Fruit fly (Drosophila melanogaster) whole organism, embryonic: Measurements from ENCODE around the gene CG13484.

Experiments
- Adf1 ChIP-seq: fragments of 200-800 bp; sonication (Bioruptor generic); IDR thresholded peaks from 2 replicates; pipeline ENCODE4 v1.3.6; 2022; ENCODE audit warnings: missing biosample characterization, missing genetic modification characterization
- CG10274 ChIP-seq: fragments of 200-800 bp; sonication (Bioruptor generic); optimal IDR thresholded peaks from 3 replicates; lab custom pipeline; 2017; ENCODE audit warnings: missing biosample characterization, mild to moderate bottlenecking, missing genetic modification characterization
- CG10654 ChIP-seq: fragments of 200-800 bp; sonication (Bioruptor generic); optimal IDR thresholded peaks from 2 replicates; lab custom pipeline; 2016; ENCODE audit warnings: missing biosample characterization, missing genetic modification characterization
- CG12104 ChIP-seq: fragments of 200-800 bp; sonication (Bioruptor generic); optimal IDR thresholded peaks from 3 replicates; lab custom pipeline; 2016; ENCODE audit warnings: missing biosample characterization, missing genetic modification characterization
- CG12659 ChIP-seq: fragments of 200-800 bp; sonication (Bioruptor generic); optimal IDR thresholded peaks from 3 replicates; lab custom pipeline; 2017; ENCODE audit warnings: mild to moderate bottlenecking, missing biosample characterization, missing genetic modification reagents, missing genetic modification characterization
- CG13287 ChIP-seq: fragments of 200-800 bp; sonication (Bioruptor generic); IDR thresholded peaks from 2 replicates; pipeline ENCODE4 v1.3.6; 2022; ENCODE audit warnings: missing biosample characterization, missing genetic modification characterization; ENCODE audit not compliant: partially characterized antibody
- CG14710 ChIP-seq: fragments of 200-800 bp; sonication (Bioruptor generic); optimal IDR thresholded peaks from 3 replicates; lab custom pipeline; 2019; ENCODE audit warnings: missing biosample characterization, mild to moderate bottlenecking, missing genetic modification characterization, moderate library complexity
- CG14965 ChIP-seq: fragments of 200-800 bp; sonication (Bioruptor generic); optimal IDR thresholded peaks from 2 replicates; lab custom pipeline; 2016; ENCODE audit warnings: missing biosample characterization, missing genetic modification characterization, borderline replicate concordance
- CG15073 ChIP-seq: fragments of 200-800 bp; sonication (Bioruptor generic); optimal IDR thresholded peaks from 2 replicates; lab custom pipeline; 2016; ENCODE audit warnings: missing biosample characterization, missing genetic modification characterization
- CG15601 ChIP-seq: fragments of 200-800 bp; sonication (Bioruptor generic); optimal IDR thresholded peaks from 3 replicates; lab custom pipeline; 2019; ENCODE audit warnings: missing biosample characterization, mild to moderate bottlenecking, missing genetic modification characterization, moderate library complexity
- CG17328 ChIP-seq: fragments of 200-800 bp; sonication (Bioruptor generic); IDR thresholded peaks from 2 replicates; pipeline ENCODE4 v1.3.6; 2022; ENCODE audit warnings: missing biosample characterization, missing genetic modification characterization
- CG2116 ChIP-seq: fragments of 200-800 bp; sonication (Bioruptor generic); optimal IDR thresholded peaks from 3 replicates; lab custom pipeline; 2018; ENCODE audit warnings: missing biosample characterization, mild to moderate bottlenecking, missing genetic modification characterization
- CG2129 ChIP-seq: fragments of 200-800 bp; sonication (Bioruptor generic); IDR thresholded peaks from 2 replicates; pipeline ENCODE4 v1.3.6; 2022; ENCODE audit warnings: missing biosample characterization, missing genetic modification characterization; ENCODE audit not compliant: partially characterized antibody
- CG30020 ChIP-seq: fragments of 200-800 bp; optimal IDR thresholded peaks from 2 replicates; lab custom pipeline; 2019; ENCODE audit warnings: missing biosample characterization, mild to moderate bottlenecking, missing genetic modification characterization, moderate library complexity
- CG31224 ChIP-seq: fragments of 200-800 bp; sonication (Bioruptor generic); IDR thresholded peaks from 2 replicates; pipeline ENCODE4 v1.3.6; 2022; ENCODE audit warnings: missing biosample characterization, missing genetic modification characterization
- CG3838 ChIP-seq: fragments of 200-800 bp; sonication (Bioruptor generic); optimal IDR thresholded peaks from 3 replicates; lab custom pipeline; 2016; ENCODE audit warnings: missing biosample characterization, missing genetic modification characterization
- CG42726 ChIP-seq: fragments of 200-800 bp; sonication (Bioruptor generic); IDR thresholded peaks from 2 replicates; pipeline ENCODE4 v1.3.6; 2022; ENCODE audit warnings: missing biosample characterization, missing genetic modification characterization; ENCODE audit not compliant: partially characterized antibody
- CG4328 ChIP-seq: fragments of 200-800 bp; sonication (Bioruptor generic); optimal IDR thresholded peaks from 3 replicates; lab custom pipeline; 2017; ENCODE audit warnings: missing biosample characterization, missing genetic modification reagents, missing genetic modification characterization
- CG4424 ChIP-seq: fragments of 200-800 bp; sonication (Bioruptor generic); optimal IDR thresholded peaks from 3 replicates; lab custom pipeline; 2016; ENCODE audit warnings: missing biosample characterization, missing genetic modification characterization
- CG6175 ChIP-seq: fragments of 200-800 bp; sonication (Bioruptor generic); IDR thresholded peaks from 3 replicates; pipeline ENCODE4 v1.3.6; 2022; ENCODE audit warnings: missing biosample characterization, missing genetic modification characterization
- CG7928 ChIP-seq: fragments of 200-800 bp; sonication (Bioruptor generic); optimal IDR thresholded peaks from 2 replicates; lab custom pipeline; 2017; ENCODE audit warnings: missing biosample characterization, mild to moderate bottlenecking, missing genetic modification characterization
- CG7963 ChIP-seq: fragments of 200-800 bp; sonication (Bioruptor generic); IDR thresholded peaks from 3 replicates; pipeline ENCODE4 v1.3.6; 2022; ENCODE audit warnings: missing biosample characterization, missing genetic modification characterization; ENCODE audit not compliant: partially characterized antibody
- CG7987 ChIP-seq: fragments of 200-800 bp; sonication (Bioruptor generic); optimal IDR thresholded peaks from 2 replicates; lab custom pipeline; 2018; ENCODE audit warnings: missing biosample characterization, mild to moderate bottlenecking, missing genetic modification characterization, moderate library complexity
- CG8089 ChIP-seq: fragments of 200-800 bp; sonication (Bioruptor generic); optimal IDR thresholded peaks from 3 replicates; lab custom pipeline; 2016; ENCODE audit warnings: missing biosample characterization, missing genetic modification characterization
- Dfd ChIP-seq, 2 experiments: fragments of >200 bp; optimal IDR thresholded peaks; 2 replicates each; lab custom pipeline; 2017; ENCODE audit warnings: missing biosample characterization in 2 of 2, missing genetic modification characterization in 2 of 2
- ERR ChIP-seq: fragments of 200-800 bp; sonication (Bioruptor generic); optimal IDR thresholded peaks from 2 replicates; lab custom pipeline; 2016; ENCODE audit warnings: missing biosample characterization, missing genetic modification characterization
- H2.0 ChIP-seq: fragments of 200-800 bp; sonication (Bioruptor generic); IDR thresholded peaks from 2 replicates; pipeline ENCODE4 v1.3.6; 2022; ENCODE audit warnings: missing biosample characterization, missing genetic modification characterization
- HHEX ChIP-seq: fragments of 200-800 bp; sonication (Bioruptor generic); optimal IDR thresholded peaks from 3 replicates; lab custom pipeline; 2017; ENCODE audit warnings: missing biosample characterization, mild to moderate bottlenecking, missing genetic modification characterization, missing genetic modification reagents
- Hey ChIP-seq: fragments of 200-800 bp; sonication (Bioruptor generic); optimal IDR thresholded peaks from 3 replicates; lab custom pipeline; 2018; ENCODE audit warnings: missing biosample characterization, mild to moderate bottlenecking, missing genetic modification characterization
- HmgD ChIP-seq: fragments of 200-800 bp; sonication (Bioruptor generic); optimal IDR thresholded peaks from 3 replicates; lab custom pipeline; 2016; ENCODE audit warnings: missing biosample characterization, missing genetic modification characterization
- Hsf ChIP-seq: fragments of 200-800 bp; sonication (Bioruptor generic); optimal IDR thresholded peaks from 3 replicates; lab custom pipeline; 2016; ENCODE audit warnings: missing biosample characterization, missing genetic modification characterization
- Oli ChIP-seq: fragments of 200-800 bp; sonication (Bioruptor generic); optimal IDR thresholded peaks from 2 replicates; lab custom pipeline; 2018; ENCODE audit warnings: missing biosample characterization, mild to moderate bottlenecking, missing genetic modification characterization, moderate library complexity
- ci ChIP-seq: fragments of 200-800 bp; sonication (Bioruptor generic); IDR thresholded peaks from 3 replicates; pipeline ENCODE4 v1.3.6; 2022; ENCODE audit warnings: missing biosample characterization, missing genetic modification characterization
- disco-r ChIP-seq: fragments of 200-800 bp; sonication (Bioruptor generic); optimal IDR thresholded peaks from 2 replicates; lab custom pipeline; 2016; ENCODE audit warnings: missing biosample characterization, missing genetic modification characterization
- ftz-f1 ChIP-seq: fragments of 200-800 bp; sonication (Bioruptor generic); optimal IDR thresholded peaks from 2 replicates; lab custom pipeline; 2016; ENCODE audit warnings: missing biosample characterization, missing genetic modification characterization
- gsb ChIP-seq: fragments of 200-800 bp; sonication (Bioruptor generic); IDR thresholded peaks from 2 replicates; pipeline ENCODE4 v1.3.6; 2022; ENCODE audit warnings: missing biosample characterization, missing genetic modification characterization
- h ChIP-seq: fragments of >200 bp; optimal IDR thresholded peaks from 2 replicates; lab custom pipeline; 2017
- inv ChIP-seq: fragments of 200-800 bp; sonication (Bioruptor generic); IDR thresholded peaks from 2 replicates; pipeline ENCODE4 v1.3.6; 2022; ENCODE audit warnings: missing biosample characterization, missing genetic modification characterization; ENCODE audit not compliant: partially characterized antibody
- kay ChIP-seq: fragments of 200-800 bp; sonication (Bioruptor generic); optimal IDR thresholded peaks from 2 replicates; lab custom pipeline; 2016; ENCODE audit warnings: missing biosample characterization, missing genetic modification characterization
- kni ChIP-seq: fragments of 200-800 bp; sonication (Bioruptor generic); optimal IDR thresholded peaks from 3 replicates; lab custom pipeline; 2017; ENCODE audit warnings: mild to moderate bottlenecking, missing biosample characterization, missing genetic modification reagents, missing genetic modification characterization
- mirr ChIP-seq: fragments of 200-800 bp; sonication (Bioruptor generic); optimal IDR thresholded peaks from 3 replicates; lab custom pipeline; 2018; ENCODE audit warnings: missing biosample characterization, mild to moderate bottlenecking, missing genetic modification characterization
- mld ChIP-seq: fragments of 200-800 bp; sonication (Bioruptor generic); IDR thresholded peaks from 3 replicates; pipeline ENCODE4 v1.3.6; 2022; ENCODE audit warnings: missing biosample characterization, missing genetic modification characterization; ENCODE audit not compliant: partially characterized antibody
- oc ChIP-seq: fragments of 200-800 bp; sonication (Bioruptor generic); optimal IDR thresholded peaks from 2 replicates; lab custom pipeline; 2018; ENCODE audit warnings: missing biosample characterization, mild to moderate bottlenecking, missing genetic modification characterization, moderate library complexity
- pita ChIP-seq: fragments of 200-800 bp; sonication (Bioruptor generic); optimal IDR thresholded peaks from 2 replicates; lab custom pipeline; 2017; ENCODE audit warnings: missing biosample characterization, mild to moderate bottlenecking, missing genetic modification characterization
- pnt ChIP-seq: fragments of 200-800 bp; sonication (Bioruptor generic); optimal IDR thresholded peaks from 3 replicates; lab custom pipeline; 2016; ENCODE audit warnings: missing biosample characterization, missing genetic modification characterization
- pum ChIP-seq: fragments of 200-800 bp; sonication (Bioruptor generic); optimal IDR thresholded peaks from 2 replicates; lab custom pipeline; 2016; ENCODE audit warnings: missing biosample characterization, missing genetic modification characterization
- sob ChIP-seq: fragments of 200-800 bp; sonication (Bioruptor generic); IDR thresholded peaks from 2 replicates; pipeline ENCODE4 v1.3.6; 2022; ENCODE audit warnings: missing biosample characterization, missing genetic modification characterization
- sqz ChIP-seq: fragments of 200-800 bp; sonication (Bioruptor generic); optimal IDR thresholded peaks from 3 replicates; lab custom pipeline; 2018; ENCODE audit warnings: missing biosample characterization, mild to moderate bottlenecking, missing genetic modification characterization

CG13484 gene

DNA sequence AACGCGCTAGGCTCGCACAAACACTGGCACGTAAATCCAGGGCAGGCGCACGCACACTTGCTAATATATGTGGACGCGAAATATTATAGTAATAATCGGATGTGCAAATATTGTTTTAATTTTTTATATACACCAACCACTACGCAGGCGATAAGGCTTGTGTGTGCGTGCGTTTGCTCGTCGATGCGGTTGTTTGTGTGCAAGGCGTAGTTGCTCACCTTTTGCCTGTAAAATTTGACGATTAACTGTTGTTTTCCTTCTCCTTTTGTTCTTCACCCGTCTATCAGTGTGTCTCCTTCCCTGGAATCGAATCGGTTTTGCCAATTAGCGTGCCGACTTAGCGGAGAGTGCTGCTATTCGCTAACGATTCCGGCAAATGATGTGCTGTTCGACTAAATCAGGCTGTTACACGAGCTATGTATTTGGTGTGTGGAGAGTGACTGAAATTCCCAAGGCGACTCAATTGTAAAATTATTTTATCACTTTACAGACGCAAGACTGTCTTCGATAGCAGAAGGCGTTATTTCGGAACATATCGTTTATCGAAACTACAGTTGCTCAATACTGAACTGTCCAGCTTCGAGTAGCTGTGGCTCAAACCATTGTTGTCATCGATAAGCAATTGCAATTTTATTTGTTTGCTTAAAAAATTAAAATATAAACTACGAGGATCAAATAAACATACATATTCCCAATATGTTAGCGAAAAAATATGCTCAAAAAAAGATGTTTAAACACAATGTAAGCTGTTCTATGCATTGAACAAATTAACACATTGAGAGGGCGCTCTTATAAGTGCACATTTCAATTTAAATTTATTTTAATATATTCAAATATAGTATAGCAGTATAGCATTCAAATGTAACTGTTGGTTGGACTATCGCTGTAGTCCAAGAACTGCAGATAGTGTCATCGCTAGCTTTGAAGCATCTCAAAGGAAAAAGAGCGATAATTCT is 21.4 kb downstream of the CG13484 start, which contains the start of the genes CG6650 and endos (continued):
- peak; percentile 10 for TF ChIP-seq pum (GFP tag; lab: Kevin White, UChicago)
- peak; percentile 68 for TF ChIP-seq inv (GFP tag; lab: Robert Waterston, UW)
- no peak for TF ChIP-seq CG6175 (GFP tag; lab: Robert Waterston, UW)
- TF ChIP-seq CG3838 (GFP tag; lab: Kevin White, UChicago) = no peak
- no peak for TF ChIP-seq Oli (tag; lab: Kevin White, UChicago)
- peak; percentile 16 for TF ChIP-seq kay (GFP tag; lab: Kevin White, UChicago)
- TF ChIP-seq CG4424 (GFP tag; lab: Kevin White, UChicago) = peak; percentile 33
- TF ChIP-seq CG12659 (GFP tag; lab: Kevin White, UChicago) = peak; percentile 49
- 0 out of 3 replicates have a peak, but pooled peaks have one; percentile 15 for TF ChIP-seq ci (GFP tag; lab: Robert Waterston, UW)
- TF ChIP-seq CG15073 (GFP tag; lab: Kevin White, UChicago) = no peak
- no peak for TF ChIP-seq gsb (GFP tag; lab: Robert Waterston, UW)
- TF ChIP-seq CG7987 (GFP tag; lab: Kevin White, UChicago) = no peak
- peak; percentile 77 for TF ChIP-seq CG14710
- TF ChIP-seq CG14965 (GFP tag; lab: Kevin White, UChicago) = no peak
- no peak for TF ChIP-seq Hsf
- no peak for TF ChIP-seq pnt
- no peak for TF ChIP-seq CG31224 (GFP tag; lab: Robert Waterston, UW)
- 0 out of 2 replicates have a peak, but pooled peaks have one; percentile 23 for TF ChIP-seq sob
- TF ChIP-seq Dfd (GFP tag; optimal IDR thresholded peaks at IDR 0.05; lab: Kevin White, UChicago) = no peak
- peak; percentile 51 for TF ChIP-seq CG15601 (tag; lab: Kevin White, UChicago)
- TF ChIP-seq mirr (GFP tag; lab: Kevin White, UChicago) = peak; percentile 60
- TF ChIP-seq oc = no peak
- TF ChIP-seq CG7928 (GFP tag; lab: Kevin White, UChicago) = peak; percentile 68
- TF ChIP-seq HmgD (GFP tag; lab: Kevin White, UChicago) = no peak
- no peak for TF ChIP-seq sqz (GFP tag; lab: Kevin White, UChicago)
- TF ChIP-seq CG10274 (GFP tag; lab: Kevin White, UChicago) = no peak
- no peak for TF ChIP-seq h (lab: Kevin White, UChicago)
- peak; percentile 96 for TF ChIP-seq CG2116
- TF ChIP-seq CG4328 (GFP tag; lab: Kevin White, UChicago) = peak; percentile 66
- peak; percentile 38 for TF ChIP-seq Hey
- peak; percentile 32 for TF ChIP-seq CG12104 (GFP tag; lab: Kevin White, UChicago)
- TF ChIP-seq CG7963 (GFP tag; lab: Robert Waterston, UW) = peak; percentile 77
- peak; percentile 61 for TF ChIP-seq CG30020
- no peak for TF ChIP-seq Adf1
- TF ChIP-seq CG10654 = peak; percentile 13
- TF ChIP-seq CG42726 (GFP tag; lab: Robert Waterston, UW) = no peak
- no peak for TF ChIP-seq HHEX (GFP tag; lab: Kevin White, UChicago)
- no peak for TF ChIP-seq H2.0 (GFP tag; lab: Robert Waterston, UW)
- no peak for TF ChIP-seq CG17328 (GFP tag; lab: Robert Waterston, UW)
- peak; percentile 78 for TF ChIP-seq CG13287
- TF ChIP-seq disco-r (GFP tag; lab: Kevin White, UChicago) = no peak
- TF ChIP-seq ftz-f1 (GFP tag; lab: Kevin White, UChicago) = no peak
- no peak for TF ChIP-seq kni (GFP tag; lab: Kevin White, UChicago)
- TF ChIP-seq ERR (GFP tag; lab: Kevin White, UChicago) = no peak
- TF ChIP-seq CG2129 (GFP tag; lab: Robert Waterston, UW) = peak; percentile 42
- no peak for TF ChIP-seq CG8089 (GFP tag; lab: Kevin White, UChicago)
- TF ChIP-seq mld = peak; percentile 37; the same call in 1 of the 3 replicates
- TF ChIP-seq pita (GFP tag; lab: Kevin White, UChicago) = peak; percentile 56
